Fruit fly (Drosophila melanogaster) S2 (cell line): ENCODE data around the gene CG43051.

Experiments
- CG8478 ChIP-seq: fragments of >200 bp; optimal IDR thresholded peaks from 2 replicates; lab custom pipeline; 2018
- CTCF ChIP-seq, 2 experiments: fragments of >200 bp; optimal IDR thresholded peaks; 2 replicates each; lab custom pipeline; 2018

dm6 chr2L:12502839-12503439, 4.8 kb upstream of the CG43051 start:
- no peak for TF ChIP-seq CG8478
- TF ChIP-seq CTCF (optimal IDR thresholded peaks at IDR 0.05; lab: Kevin White, UChicago) = no peak
